Fruit fly (Drosophila melanogaster) whole organism, embryonic: ENCODE measurements around the gene CG8312.

Source experiments
- Ada2b ChIP-seq: fragments of 200-800 bp; sonication (Bioruptor generic); IDR thresholded peaks from 2 replicates; pipeline ENCODE4 v1.3.6; 2022; ENCODE audit warnings: missing biosample characterization, missing genetic modification characterization
- Aef1 ChIP-seq: fragments of 200-800 bp; sonication (Bioruptor generic); IDR thresholded peaks from 3 replicates; pipeline ENCODE4 v1.3.6; 2022; ENCODE audit warnings: missing biosample characterization, missing genetic modification characterization
- Awh ChIP-seq: fragments of 200-800 bp; sonication (Bioruptor generic); IDR thresholded peaks from 2 replicates; pipeline ENCODE4, ENCODE4 v1.3.6; 2022; ENCODE audit warnings: missing biosample characterization, missing genetic modification characterization
- BtbVII ChIP-seq: fragments of 200-800 bp; sonication (Bioruptor generic); optimal IDR thresholded peaks from 3 replicates; lab custom pipeline; 2017; ENCODE audit warnings: missing biosample characterization, mild to moderate bottlenecking, missing genetic modification characterization
- CG10366 ChIP-seq: fragments of 200-800 bp; sonication (Bioruptor generic); IDR thresholded peaks from 2 replicates; pipeline ENCODE4 v1.3.6; 2022; ENCODE audit warnings: missing biosample characterization, missing genetic modification characterization
- CG10654 ChIP-seq: fragments of 200-800 bp; sonication (Bioruptor generic); optimal IDR thresholded peaks from 2 replicates; lab custom pipeline; 2016; ENCODE audit warnings: missing biosample characterization, missing genetic modification characterization
- CG12104 ChIP-seq: fragments of 200-800 bp; sonication (Bioruptor generic); optimal IDR thresholded peaks from 3 replicates; lab custom pipeline; 2016; ENCODE audit warnings: missing biosample characterization, missing genetic modification characterization
- CG12155 ChIP-seq: fragments of 200-800 bp; sonication (Bioruptor generic); optimal IDR thresholded peaks from 3 replicates; lab custom pipeline; 2016; ENCODE audit warnings: missing biosample characterization, missing genetic modification characterization
- CG1233 ChIP-seq: fragments of 200-800 bp; sonication (Bioruptor generic); optimal IDR thresholded peaks from 4 replicates; lab custom pipeline; 2018; ENCODE audit warnings: missing biosample characterization, mild to moderate bottlenecking, missing genetic modification characterization
- CG12744 ChIP-seq: fragments of 200-800 bp; sonication (Bioruptor generic); optimal IDR thresholded peaks from 2 replicates; lab custom pipeline; 2016; ENCODE audit warnings: missing biosample characterization, missing genetic modification characterization
- CG13424 ChIP-seq: fragments of 200-800 bp; sonication (Bioruptor generic); optimal IDR thresholded peaks from 2 replicates; lab custom pipeline; 2019; ENCODE audit warnings: missing biosample characterization, mild to moderate bottlenecking, missing genetic modification characterization, moderate library complexity
- CG15601 ChIP-seq: fragments of 200-800 bp; sonication (Bioruptor generic); optimal IDR thresholded peaks from 3 replicates; lab custom pipeline; 2019; ENCODE audit warnings: missing biosample characterization, mild to moderate bottlenecking, missing genetic modification characterization, moderate library complexity
- CG17385 ChIP-seq: fragments of 200-800 bp; sonication (Bioruptor generic); optimal IDR thresholded peaks from 3 replicates; lab custom pipeline; 2018; ENCODE audit warnings: missing biosample characterization, mild to moderate bottlenecking, missing genetic modification characterization
- CG1792 ChIP-seq: fragments of 200-800 bp; sonication (Bioruptor generic); optimal IDR thresholded peaks from 2 replicates; lab custom pipeline; 2016; ENCODE audit warnings: missing biosample characterization, missing genetic modification characterization
- CG1832 ChIP-seq: fragments of 200-800 bp; sonication (Bioruptor generic); optimal IDR thresholded peaks from 2 replicates; lab custom pipeline; 2017; ENCODE audit warnings: missing biosample characterization, mild to moderate bottlenecking, missing genetic modification characterization, inconsistent platforms
- CG18764 ChIP-seq: fragments of 200-800 bp; sonication (Bioruptor generic); optimal IDR thresholded peaks from 3 replicates; lab custom pipeline; 2016; ENCODE audit warnings: missing biosample characterization, missing genetic modification characterization
- CG2120 ChIP-seq: fragments of 200-800 bp; sonication (Bioruptor generic); optimal IDR thresholded peaks from 3 replicates; lab custom pipeline; 2016; ENCODE audit warnings: missing biosample characterization, missing genetic modification characterization
- CG2202 ChIP-seq: fragments of 200-800 bp; sonication (Bioruptor generic); optimal IDR thresholded peaks from 2 replicates; lab custom pipeline; 2018; ENCODE audit warnings: missing biosample characterization, mild to moderate bottlenecking, missing genetic modification characterization
- CG34422 ChIP-seq: fragments of 200-800 bp; sonication (Bioruptor generic); IDR thresholded peaks from 3 replicates; pipeline ENCODE4 v1.3.6; 2022; ENCODE audit warnings: missing biosample characterization, missing genetic modification characterization
- CrebB ChIP-seq: fragments of 200-800 bp; sonication (Bioruptor generic); optimal IDR thresholded peaks from 3 replicates; lab custom pipeline; 2018; ENCODE audit warnings: missing biosample characterization, mild to moderate bottlenecking, missing genetic modification characterization
- Ets97D ChIP-seq: fragments of 200-800 bp; sonication (Bioruptor generic); optimal IDR thresholded peaks from 3 replicates; lab custom pipeline; 2016; ENCODE audit warnings: missing biosample characterization, missing genetic modification characterization
- Fer2 ChIP-seq: fragments of 200-800 bp; sonication (Bioruptor generic); optimal IDR thresholded peaks from 2 replicates; lab custom pipeline; 2018; ENCODE audit warnings: missing biosample characterization, mild to moderate bottlenecking, missing genetic modification characterization, moderate library complexity
- Lpt ChIP-seq: fragments of >200 bp; optimal IDR thresholded peaks from 2 replicates; lab custom pipeline; 2018; ENCODE audit warnings: missing biosample characterization, missing genetic modification characterization
- Myb ChIP-seq: fragments of 200-800 bp; sonication (Bioruptor generic); optimal IDR thresholded peaks from 2 replicates; lab custom pipeline; 2016; ENCODE audit warnings: missing biosample characterization, missing genetic modification characterization
- NK7.1 ChIP-seq: fragments of 200-800 bp; sonication (Bioruptor generic); optimal IDR thresholded peaks from 3 replicates; lab custom pipeline; 2016; ENCODE audit warnings: missing biosample characterization, missing genetic modification characterization
- Oaz ChIP-seq: fragments of 200-800 bp; sonication (Bioruptor generic); IDR thresholded peaks from 2 replicates; pipeline ENCODE4 v1.3.6; 2022; ENCODE audit warnings: missing biosample characterization, missing genetic modification characterization
- Poxn ChIP-seq: fragments of 200-800 bp; sonication (Bioruptor generic); IDR thresholded peaks from 2 replicates; pipeline ENCODE4 v1.3.6; 2022; ENCODE audit warnings: missing biosample characterization, missing genetic modification characterization
- Ravus ChIP-seq: fragments of 200-800 bp; sonication (Bioruptor generic); IDR thresholded peaks from 2 replicates; pipeline ENCODE4 v1.3.6; 2022; ENCODE audit warnings: missing biosample characterization, missing genetic modification characterization
- TFAM ChIP-seq: fragments of 200-800 bp; sonication (Bioruptor generic); optimal IDR thresholded peaks from 2 replicates; lab custom pipeline; 2017; ENCODE audit warnings: missing biosample characterization, missing genetic modification characterization, inconsistent platforms
- YL-1 ChIP-seq: fragments of 200-800 bp; sonication (Bioruptor generic); optimal IDR thresholded peaks from 3 replicates; lab custom pipeline; 2017; ENCODE audit warnings: missing biosample characterization, mild to moderate bottlenecking, missing genetic modification characterization
- ac ChIP-seq: fragments of 200-800 bp; sonication (Bioruptor generic); optimal IDR thresholded peaks from 3 replicates; lab custom pipeline; 2017; ENCODE audit warnings: missing biosample characterization, mild to moderate bottlenecking, missing genetic modification characterization
- amos ChIP-seq: fragments of 200-800 bp; sonication (Bioruptor generic); IDR thresholded peaks from 2 replicates; pipeline ENCODE4 v1.3.6; 2022; ENCODE audit warnings: missing biosample characterization, missing genetic modification characterization; ENCODE audit not compliant: partially characterized antibody
- bbx ChIP-seq: fragments of 200-800 bp; sonication (Bioruptor generic); IDR thresholded peaks from 2 replicates; pipeline ENCODE4 v1.3.6; 2022; ENCODE audit warnings: missing biosample characterization, missing genetic modification characterization; ENCODE audit not compliant: partially characterized antibody
- btn ChIP-seq: fragments of 200-800 bp; sonication (Bioruptor generic); optimal IDR thresholded peaks from 2 replicates; lab custom pipeline; 2016; ENCODE audit warnings: missing biosample characterization, missing genetic modification characterization
- chn ChIP-seq: fragments of 200-800 bp; sonication (Bioruptor generic); optimal IDR thresholded peaks from 2 replicates; lab custom pipeline; 2016; ENCODE audit warnings: missing biosample characterization, missing genetic modification characterization
- crol ChIP-seq: fragments of 200-800 bp; sonication (Bioruptor generic); IDR thresholded peaks from 2 replicates; pipeline ENCODE4 v1.3.6; 2022; ENCODE audit warnings: missing biosample characterization, missing genetic modification characterization
- da ChIP-seq: fragments of 200-800 bp; sonication (Bioruptor generic); optimal IDR thresholded peaks from 2 replicates; lab custom pipeline; 2016; ENCODE audit warnings: missing biosample characterization, missing genetic modification characterization
- gfzf ChIP-seq: fragments of 200-800 bp; sonication (Bioruptor generic); optimal IDR thresholded peaks from 2 replicates; lab custom pipeline; 2016; ENCODE audit warnings: missing biosample characterization, mild to moderate bottlenecking, missing genetic modification characterization, moderate library complexity
- h ChIP-seq: fragments of >200 bp; optimal IDR thresholded peaks from 2 replicates; lab custom pipeline; 2017
- klu ChIP-seq: fragments of 200-800 bp; sonication (Bioruptor generic); IDR thresholded peaks from 2 replicates; pipeline ENCODE4 v1.3.6; 2022; ENCODE audit warnings: missing biosample characterization, missing genetic modification characterization
- lilli ChIP-seq: fragments of 200-800 bp; sonication (Bioruptor generic); optimal IDR thresholded peaks from 3 replicates; lab custom pipeline; 2016; ENCODE audit warnings: missing biosample characterization, missing genetic modification characterization
- nom ChIP-seq: fragments of 200-800 bp; sonication (Bioruptor generic); optimal IDR thresholded peaks from 2 replicates; lab custom pipeline; 2017; ENCODE audit warnings: missing biosample characterization, missing genetic modification characterization, mild to moderate bottlenecking, moderate library complexity, missing genetic modification reagents
- pb ChIP-seq: fragments of 200-800 bp; sonication (Bioruptor generic); optimal IDR thresholded peaks from 3 replicates; lab custom pipeline; 2016; ENCODE audit warnings: missing biosample characterization, missing genetic modification characterization
- pzg ChIP-seq: fragments of 200-800 bp; sonication (Bioruptor generic); optimal IDR thresholded peaks from 3 replicates; lab custom pipeline; 2018; ENCODE audit warnings: missing biosample characterization, mild to moderate bottlenecking, missing genetic modification characterization, moderate library complexity
- ranshi ChIP-seq: fragments of 200-800 bp; sonication (Bioruptor generic); IDR thresholded peaks from 2 replicates; pipeline ENCODE4 v1.3.6; 2022; ENCODE audit warnings: missing biosample characterization, missing genetic modification characterization
- row ChIP-seq: fragments of 200-800 bp; sonication (Bioruptor generic); IDR thresholded peaks from 3 replicates; pipeline ENCODE4 v1.3.6; 2022; ENCODE audit warnings: missing biosample characterization, missing genetic modification characterization
- slbo ChIP-seq: fragments of 200-800 bp; sonication (Bioruptor generic); IDR thresholded peaks from 2 replicates; pipeline ENCODE4 v1.3.6; 2022; ENCODE audit warnings: missing biosample characterization, missing genetic modification characterization
- sob ChIP-seq: fragments of 200-800 bp; sonication (Bioruptor generic); IDR thresholded peaks from 2 replicates; pipeline ENCODE4 v1.3.6; 2022; ENCODE audit warnings: missing biosample characterization, missing genetic modification characterization
- ssp ChIP-seq: fragments of 200-800 bp; sonication (Bioruptor generic); IDR thresholded peaks from 2 replicates; pipeline ENCODE4 v1.3.6; 2022; ENCODE audit warnings: missing biosample characterization, missing genetic modification characterization
- twi ChIP-seq: fragments of 200-800 bp; optimal IDR thresholded peaks from 2 replicates; lab custom pipeline; 2019; ENCODE audit warnings: missing biosample characterization, mild to moderate bottlenecking, missing genetic modification characterization, moderate library complexity
- vfl ChIP-seq: fragments of 200-800 bp; sonication (Bioruptor generic); optimal IDR thresholded peaks from 2 replicates; lab custom pipeline; 2016; ENCODE audit warnings: missing biosample characterization, missing genetic modification characterization

Gene CG8312

dm6 chr3R:9577382-9578137, 13.5 kb upstream of the CG8312 start, which contains the start of the genes Kap-alpha3 and Son (continued):
- TF ChIP-seq CG1792 (GFP tag; lab: Kevin White, UChicago) (peak; percentile 85), CrebB (tag; lab: Kevin White, UChicago) (peak; percentile 91), amos (GFP tag; lab: Robert Waterston, UW) (peak; percentile 80), sob (GFP tag; lab: Robert Waterston, UW) (peak; percentile 93), da (GFP tag; lab: Kevin White, UChicago) (peak; percentile 83), pb (GFP tag; lab: Kevin White, UChicago) (peak; percentile 92), btn (peak; percentile 90), YL-1 (peak; percentile 99), ssp (GFP tag; lab: Robert Waterston, UW) (peak; percentile 84), pzg (GFP tag; lab: Kevin White, UChicago) (peak; percentile 86), gfzf (peak; percentile 47), CG1832 (GFP tag; lab: Kevin White, UChicago) (no peak), CG15601 (tag; lab: Kevin White, UChicago) (peak; percentile 93), nom (GFP tag; lab: Kevin White, UChicago) (peak; percentile 92), Aef1 (peak; percentile 85), Poxn (GFP tag; lab: Robert Waterston, UW) (peak; percentile 69), CG2202 (tag; lab: Kevin White, UChicago) (peak; percentile 76), CG10654 (GFP tag; lab: Kevin White, UChicago) (peak; percentile 90), Ada2b (peak; percentile 76), BtbVII (GFP tag; lab: Kevin White, UChicago) (peak; percentile 92), h (lab: Kevin White, UChicago) (no peak), CG18764 (GFP tag; lab: Kevin White, UChicago) (peak; percentile 89), CG12104 (GFP tag; lab: Kevin White, UChicago) (peak; percentile 97), lilli (GFP tag; lab: Kevin White, UChicago) (peak; percentile 94), Fer2 (tag; lab: Kevin White, UChicago) (peak; percentile 92), CG12155 (peak; percentile 89), CG10366 (peak; percentile 85), Awh (GFP tag; lab: Robert Waterston, UW) (peak; percentile 87), crol (GFP tag; lab: Robert Waterston, UW) (peak; percentile 29; the same call in 1 of the 2 replicates), vfl (GFP tag; lab: Kevin White, UChicago) (peak; percentile 88), klu (GFP tag; lab: Robert Waterston, UW) (peak; percentile 93), TFAM (peak; percentile 63), row (GFP tag; lab: Robert Waterston, UW) (peak; percentile 95), bbx (peak; percentile 64), twi (tag; lab: Kevin White, UChicago) (peak; percentile 90), Myb (peak; percentile 83), NK7.1 (GFP tag; lab: Kevin White, UChicago) (peak; percentile 92), CG17385 (GFP tag; lab: Kevin White, UChicago) (peak; percentile 93), slbo (GFP tag; lab: Robert Waterston, UW) (peak; percentile 93), CG2120 (peak; percentile 93), ranshi (GFP tag; lab: Robert Waterston, UW) (peak; percentile 85), Oaz (GFP tag; lab: Robert Waterston, UW) (peak; percentile 74), chn (GFP tag; lab: Kevin White, UChicago) (peak; percentile 93), CG13424 (tag; lab: Kevin White, UChicago) (peak; percentile 89), Ravus (GFP tag; lab: Robert Waterston, UW) (peak; percentile 43), Lpt (GFP tag; lab: Kevin White, UChicago) (no peak), Ets97D (GFP tag; lab: Kevin White, UChicago) (peak; percentile 99), CG1233 (GFP tag; lab: Kevin White, UChicago) (peak; percentile 96), CG12744 (GFP tag; lab: Kevin White, UChicago) (peak; percentile 91), CG34422 (peak; percentile 88), ac (peak; percentile 83)
